Worm (Caenorhabditis elegans) whole organism, L1 larva: ENCODE measurements around the gene gcy-18.

ENCODE experiments used
- ces-1 ChIP-seq: fragments of 150-350 bp; optimal IDR thresholded peaks from 2 replicates; lab custom pipeline; 2014; ENCODE audit warnings: missing biosample characterization, missing genetic modification reagents, missing genetic modification characterization
- ztf-11 ChIP-seq, 2 experiments: sonication (generic microtip); optimal IDR thresholded peaks; 2 replicates each; lab custom pipeline; 2016 to 2017; ENCODE audit warnings: missing genetic modification characterization in 2 of 2, missing biosample characterization in 1 of 2, missing compliant biosample characterization in 1 of 2
- ztf-4 ChIP-seq: fragments of 150-350 bp; optimal IDR thresholded peaks from 2 replicates; lab custom pipeline; 2014; ENCODE audit warnings: missing biosample characterization, missing genetic modification characterization

- TF ChIP-seq ztf-4 (tag; lab: Kevin White, UChicago): no peak
- no peak for TF ChIP-seq ces-1 (GFP tag; lab: Kevin White, UChicago)
- TF ChIP-seq ztf-11 (tag; optimal IDR thresholded peaks at IDR 0.05; lab: Kevin White, UChicago): no peak
Observed at ce11 chrIV:12811554-12811953, 48.3 kb upstream of the gcy-18 start.
